Worm (Caenorhabditis elegans): ENCODE results near the gene gpch-1.

gpch-1 gene

ce11 chrIII:4382118-4382517 lies 26.2 kb upstream of the gpch-1 start:
- no peak for TF ChIP-seq aly-2 (tag; optimal IDR thresholded peaks at IDR 0.05)
- no peak for TF ChIP-seq elt-1 (tag; optimal IDR thresholded peaks at IDR 0.05)
- peak; percentile 71 for TF ChIP-seq nfya-1 (tag; optimal IDR thresholded peaks at IDR 0.05; ENCODE audit: insufficient read depth)

ce11 chrIII:4384487-4384886 lies 23.9 kb upstream of the gpch-1 start, which contains the start of gene pals-28:
TSS of gene pals-28 (plus strand) at chrIII:4384787.
- TF ChIP-seq skn-1 (tag; optimal IDR thresholded peaks at IDR 0.05) (no peak), nhr-77 (tag; optimal IDR thresholded peaks at IDR 0.05) (no peak), mml-1 (tag; optimal IDR thresholded peaks at IDR 0.05) (no peak), nfya-1 (tag; optimal IDR thresholded peaks at IDR 0.05; ENCODE audit: insufficient read depth) (no peak), ztf-4 (tag; optimal IDR thresholded peaks at IDR 0.05) (no peak), hmg-11 (tag; optimal IDR thresholded peaks at IDR 0.05) (no peak), fkh-10 (GFP tag; optimal IDR thresholded peaks at IDR 0.05) (no peak)

ce11 chrIII:4390421-4390820 lies 17.9 kb upstream of the gpch-1 start:
- TF ChIP-seq lin-15B (tag; optimal IDR thresholded peaks at IDR 0.05), result no peak
- no peak for TF ChIP-seq nhr-11 (tag; optimal IDR thresholded peaks at IDR 0.05)
- TF ChIP-seq egl-5 (tag; optimal IDR thresholded peaks at IDR 0.05), result no peak
- TF ChIP-seq nhr-25 (tag; optimal IDR thresholded peaks at IDR 0.05), result peak; percentile 11

ce11 chrIII:4391319-4391718 lies 17.0 kb upstream of the gpch-1 start:
- TF ChIP-seq ceh-82 (tag; optimal IDR thresholded peaks at IDR 0.05) (no peak), nhr-25 (tag; optimal IDR thresholded peaks at IDR 0.05) (peak; percentile 48)

ce11 chrIII:4391938-4392337 lies 16.4 kb upstream of the gpch-1 start:
- no peak for TF ChIP-seq ceh-16 (tag; optimal IDR thresholded peaks at IDR 0.05)
- peak; percentile 67 for TF ChIP-seq elt-1 (tag; optimal IDR thresholded peaks at IDR 0.05)

- TF ChIP-seq nhr-23 (tag; optimal IDR thresholded peaks at IDR 0.05) (no peak), ztf-11 (tag; optimal IDR thresholded peaks at IDR 0.05) (no peak), mml-1 (tag; optimal IDR thresholded peaks at IDR 0.05) (no peak), pha-4 (tag; optimal IDR thresholded peaks at IDR 0.05) (no peak), R02D3.7 (tag; optimal IDR thresholded peaks at IDR 0.05) (no peak), ceh-16 (tag; optimal IDR thresholded peaks at IDR 0.05) (no peak), nhr-76 (tag; optimal IDR thresholded peaks at IDR 0.05) (no peak), ztf-4 (tag; optimal IDR thresholded peaks at IDR 0.05) (no peak), eor-1 (tag; optimal IDR thresholded peaks at IDR 0.05) (no peak), nhr-43 (tag; optimal IDR thresholded peaks at IDR 0.05; ENCODE audit: poor library complexity, severe bottlenecking) (no peak), lsy-12 (tag; optimal IDR thresholded peaks at IDR 0.05) (no peak)
These were observed 13.9 kb upstream of the gpch-1 start, which contains the start of gene R07E5.4 for ce11 chrIII:4394496-4394895. TSS of gene R07E5.4 (plus strand) at chrIII:4394796.

- TF ChIP-seq lsy-12 (tag; optimal IDR thresholded peaks at IDR 0.05) (no peak), nfya-1 (tag; optimal IDR thresholded peaks at IDR 0.05; ENCODE audit: insufficient read depth) (peak; percentile 96)
These were observed 12.5 kb upstream of the gpch-1 start for ce11 chrIII:4395857-4396256.

ce11 chrIII:4397115-4397514 lies 11.2 kb upstream of the gpch-1 start, which contains the start of gene R07E5.5:
TSS of gene R07E5.5 (plus strand) at chrIII:4397415.
- TF ChIP-seq ceh-28 (tag; optimal IDR thresholded peaks at IDR 0.05), result no peak
- no peak for TF ChIP-seq nhr-28 (tag; optimal IDR thresholded peaks at IDR 0.05)
- TF ChIP-seq ZK546.5 (tag; optimal IDR thresholded peaks at IDR 0.05), result no peak
- no peak for TF ChIP-seq ceh-9 (tag; optimal IDR thresholded peaks at IDR 0.05)
- no peak for TF ChIP-seq mdl-1 (tag; optimal IDR thresholded peaks at IDR 0.05)
- TF ChIP-seq fos-1 (tag; optimal IDR thresholded peaks at IDR 0.05), result no peak
- TF ChIP-seq fkh-10 (GFP tag; optimal IDR thresholded peaks at IDR 0.05), result no peak
- TF ChIP-seq ama-1 (optimal IDR thresholded peaks at IDR 0.05), result no peak
- TF ChIP-seq nhr-76 (tag; optimal IDR thresholded peaks at IDR 0.05), result no peak
- TF ChIP-seq R02D3.7 (tag; optimal IDR thresholded peaks at IDR 0.05), result no peak

Data from whole organism, L3 larva.